Fruit fly (Drosophila melanogaster) Kc167 (cell line): Measurements from ENCODE around the gene NimC2.

Experiments
- Myc ChIP-seq: fragments of >200 bp; optimal IDR thresholded peaks from 2 replicates; lab custom pipeline; 2017; ENCODE audit warnings: missing external identifiers
- Sin3A ChIP-seq: fragments of >200 bp; optimal IDR thresholded peaks from 2 replicates; lab custom pipeline; 2018; ENCODE audit warnings: missing external identifiers
- h ChIP-seq: fragments of >200 bp; optimal IDR thresholded peaks from 3 replicates; lab custom pipeline; 2018; ENCODE audit warnings: missing external identifiers
- insv ChIP-seq: fragments of >200 bp; optimal IDR thresholded peaks from 3 replicates; lab custom pipeline; 2018; ENCODE audit warnings: missing external identifiers
- psq ChIP-seq: fragments of >200 bp; optimal IDR thresholded peaks from 2 replicates; lab custom pipeline; 2017; ENCODE audit warnings: missing external identifiers
- ttk ChIP-seq: sonication (Bioruptor generic); optimal IDR thresholded peaks from 2 replicates; lab custom pipeline; 2017; ENCODE audit warnings: missing external identifiers

The NimC2 gene

DNA sequence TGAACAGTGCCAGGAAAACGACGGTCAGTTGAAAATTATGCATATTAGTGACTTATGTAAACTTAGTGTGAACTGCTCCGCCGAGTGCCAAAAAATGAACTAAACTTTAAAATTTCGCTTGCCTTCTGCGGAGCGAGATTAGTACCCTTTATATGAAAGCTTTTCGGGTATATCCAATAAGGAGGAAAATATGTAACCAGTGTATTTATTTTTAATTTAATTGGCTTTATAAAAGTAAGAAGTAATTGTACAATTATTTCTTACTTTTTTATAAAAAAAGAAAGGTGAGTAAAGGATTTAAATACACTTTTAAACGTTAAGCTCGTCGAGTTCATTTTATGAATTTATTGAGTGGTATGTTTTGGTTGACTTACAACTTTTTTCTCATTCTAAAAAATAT lies 7.1 kb upstream of the NimC2 start, which contains the start of gene He:
He (minus strand) TSS at position 101 of the 400 bp plus-strand sequence.
- TF ChIP-seq insv = no peak
- TF ChIP-seq Myc (lab: Kevin White, UChicago) = no peak
- no peak for TF ChIP-seq h (lab: Kevin White, UChicago)
- TF ChIP-seq ttk (lab: Kevin White, UChicago) = no peak
- no peak for TF ChIP-seq psq (lab: Kevin White, UChicago)
- TF ChIP-seq Sin3A = no peak

dm6 chr2L:13976669-13977068 lies 3.3 kb upstream of the NimC2 start, which contains the start of gene NimC1:
Gene NimC1 (minus strand): TSS chr2L:13976769.
- TF ChIP-seq Sin3A (no peak), Myc (lab: Kevin White, UChicago) (no peak), ttk (lab: Kevin White, UChicago) (no peak), insv (no peak), h (lab: Kevin White, UChicago) (no peak), psq (lab: Kevin White, UChicago) (no peak)

- TF ChIP-seq ttk (lab: Kevin White, UChicago) = no peak
- no peak for TF ChIP-seq h (lab: Kevin White, UChicago)
- TF ChIP-seq Sin3A = no peak
- no peak for TF ChIP-seq insv
- TF ChIP-seq psq (lab: Kevin White, UChicago) = no peak
- no peak for TF ChIP-seq Myc (lab: Kevin White, UChicago)
Observed at dm6 chr2L:13977073-13977472, 2.9 kb upstream of the NimC2 start, which contains the start of gene Cyp28a5. Gene Cyp28a5 (plus strand): TSS chr2L:13977302.

- TF ChIP-seq h (lab: Kevin White, UChicago) (no peak), ttk (lab: Kevin White, UChicago) (no peak), Sin3A (no peak), insv (no peak), psq (lab: Kevin White, UChicago) (no peak), Myc (lab: Kevin White, UChicago) (no peak)
Observed at dm6 chr2L:13998952-13999351, 19.0 kb downstream of the NimC2 start.

dm6 chr2L:14001078-14001477 lies 21.2 kb downstream of the NimC2 start, which contains the start of gene rk:
Gene rk (minus strand): TSS chr2L:14001248.
- no peak for TF ChIP-seq h (lab: Kevin White, UChicago)
- TF ChIP-seq Sin3A = no peak
- no peak for TF ChIP-seq Myc (lab: Kevin White, UChicago)
- TF ChIP-seq psq (lab: Kevin White, UChicago) = no peak
- no peak for TF ChIP-seq ttk (lab: Kevin White, UChicago)
- no peak for TF ChIP-seq insv

DNA sequence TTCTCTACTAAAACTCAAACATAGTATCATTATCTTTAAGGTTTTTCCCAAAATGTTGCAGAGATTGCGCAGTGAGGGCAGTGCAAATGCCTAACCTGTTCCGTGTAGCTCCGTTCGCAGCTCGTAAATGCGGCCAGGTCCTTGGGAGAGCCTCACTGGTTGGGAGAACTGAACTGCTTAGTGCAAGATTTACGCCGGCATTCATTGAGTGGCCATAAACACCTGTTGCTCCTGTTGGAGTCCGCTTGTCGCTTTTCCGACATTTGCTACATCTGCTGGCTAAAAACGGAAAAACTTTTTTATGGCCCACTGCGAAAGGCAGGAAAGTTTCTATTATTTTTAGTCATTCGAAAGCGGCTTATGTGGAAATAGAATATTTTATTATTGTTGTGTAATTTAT lies 22.0 kb downstream of the NimC2 start:
- no peak for TF ChIP-seq psq (lab: Kevin White, UChicago)
- no peak for TF ChIP-seq insv
- TF ChIP-seq h (lab: Kevin White, UChicago) = no peak
- TF ChIP-seq Myc (lab: Kevin White, UChicago) = no peak
- TF ChIP-seq ttk (lab: Kevin White, UChicago) = no peak
- TF ChIP-seq Sin3A = no peak

- TF ChIP-seq h (lab: Kevin White, UChicago) (no peak), Sin3A (no peak), psq (lab: Kevin White, UChicago) (no peak), Myc (lab: Kevin White, UChicago) (no peak), insv (no peak), ttk (lab: Kevin White, UChicago) (no peak)
Observed at dm6 chr2L:14007801-14008200, 27.9 kb downstream of the NimC2 start, which contains the start of gene CG42692. Gene CG42692 (plus strand): TSS chr2L:14008101.

DNA sequence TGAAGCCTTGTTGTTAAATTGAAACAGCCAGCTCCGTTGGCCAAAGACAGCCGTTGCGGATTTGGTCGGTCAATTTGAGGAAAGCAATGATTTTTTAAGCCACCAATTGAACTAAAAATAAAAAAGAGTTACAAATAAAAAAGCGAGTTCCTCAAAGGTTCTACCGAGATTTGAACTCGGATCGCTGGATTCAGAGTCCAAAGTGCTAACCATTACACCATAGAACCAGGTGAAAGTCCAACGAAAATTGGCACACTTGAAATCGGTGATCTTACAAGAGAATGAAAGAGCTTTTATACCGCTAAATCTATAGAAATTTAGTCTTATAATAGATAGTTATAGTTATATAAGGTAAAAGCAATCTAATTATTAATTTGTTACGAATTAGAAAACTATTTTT lies 30.5 kb downstream of the NimC2 start:
- TF ChIP-seq Myc (lab: Kevin White, UChicago) = no peak
- TF ChIP-seq insv = no peak
- TF ChIP-seq Sin3A = no peak
- TF ChIP-seq psq (lab: Kevin White, UChicago) = no peak
- TF ChIP-seq ttk (lab: Kevin White, UChicago) = no peak
- no peak for TF ChIP-seq h (lab: Kevin White, UChicago)

dm6 chr2L:14011591-14012303 lies 31.8 kb downstream of the NimC2 start:
- TF ChIP-seq Myc (lab: Kevin White, UChicago) = no peak
- no peak for TF ChIP-seq h (lab: Kevin White, UChicago)
- no peak for TF ChIP-seq insv
- TF ChIP-seq psq (lab: Kevin White, UChicago) = no peak
- TF ChIP-seq Sin3A = no peak
- TF ChIP-seq ttk (lab: Kevin White, UChicago) = no peak

DNA sequence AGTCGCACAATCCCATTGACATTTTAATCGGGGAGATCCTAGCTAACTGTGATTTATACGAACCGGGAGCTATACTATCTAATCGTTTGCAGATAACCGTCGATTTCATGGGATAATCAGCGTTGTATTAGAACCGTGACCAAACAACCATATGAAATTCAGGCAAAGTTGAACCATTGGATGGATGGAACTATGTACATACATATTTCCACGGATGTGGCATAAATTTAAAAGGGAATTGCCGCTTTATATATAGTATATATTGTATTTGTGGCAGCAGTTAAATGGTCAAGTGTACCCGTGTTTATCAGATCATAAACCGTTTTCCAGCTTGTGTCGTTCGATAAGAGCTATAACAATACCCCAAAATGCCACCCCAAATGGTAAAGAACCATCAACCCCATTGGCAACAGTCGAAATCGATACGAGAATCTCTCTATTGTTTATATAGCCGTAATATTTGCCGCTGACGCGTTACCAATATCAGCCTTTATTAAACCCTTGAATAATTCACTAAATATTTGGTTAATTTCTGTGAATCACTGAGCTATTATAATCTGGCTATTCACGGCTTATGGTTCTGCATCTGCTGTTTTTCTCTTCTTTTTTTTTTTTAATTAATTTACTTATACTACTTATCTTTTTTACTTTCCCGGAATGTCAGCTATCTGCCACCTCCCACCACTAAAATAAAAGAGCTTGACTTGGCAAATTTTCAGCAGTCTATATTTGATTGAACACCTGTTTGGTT lies 32.6 kb downstream of the NimC2 start, which contains the start of gene bgm:
bgm (plus strand) TSS at position 701 of the 751 bp plus-strand sequence.
- TF ChIP-seq Myc (lab: Kevin White, UChicago) = no peak
- no peak for TF ChIP-seq Sin3A
- TF ChIP-seq h (lab: Kevin White, UChicago) = no peak
- TF ChIP-seq psq (lab: Kevin White, UChicago) = no peak
- TF ChIP-seq ttk (lab: Kevin White, UChicago) = no peak
- no peak for TF ChIP-seq insv

dm6 chr2L:14013478-14013877 lies 33.6 kb downstream of the NimC2 start:
- TF ChIP-seq psq (lab: Kevin White, UChicago) = no peak
- TF ChIP-seq ttk (lab: Kevin White, UChicago) = no peak
- TF ChIP-seq Sin3A = no peak
- no peak for TF ChIP-seq h (lab: Kevin White, UChicago)
- no peak for TF ChIP-seq Myc (lab: Kevin White, UChicago)
- TF ChIP-seq insv = no peak

DNA sequence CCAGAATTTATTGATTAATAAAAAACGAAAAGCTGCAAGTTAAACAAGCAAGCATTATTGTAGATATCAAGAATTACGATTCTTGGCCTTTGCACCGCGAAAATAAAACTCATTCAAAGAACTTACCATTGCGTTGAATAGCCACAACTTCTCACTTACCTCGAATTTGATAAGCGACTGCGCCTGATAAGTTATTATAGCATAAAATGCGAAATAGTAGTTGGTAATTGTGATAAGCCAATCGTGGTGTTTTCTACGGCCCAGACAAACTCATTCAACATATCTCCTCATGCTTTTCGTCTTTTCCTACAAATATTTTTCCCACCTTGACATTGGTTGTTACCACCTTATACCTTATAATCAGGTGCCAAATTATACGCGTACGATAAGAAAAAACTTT lies 35.2 kb downstream of the NimC2 start:
- no peak for TF ChIP-seq Myc (lab: Kevin White, UChicago)
- no peak for TF ChIP-seq h (lab: Kevin White, UChicago)
- no peak for TF ChIP-seq psq (lab: Kevin White, UChicago)
- no peak for TF ChIP-seq ttk (lab: Kevin White, UChicago)
